Worm (Caenorhabditis elegans) whole organism, mixed stage, embryonic: Measurements from ENCODE around the gene vab-8.

Experiments used
- elt-1 ChIP-seq: sonication (generic microtip); optimal IDR thresholded peaks from 2 replicates; lab custom pipeline; 2017; ENCODE audit warnings: missing genetic modification characterization, mild to moderate bottlenecking, missing compliant biosample characterization, antibody characterized with exemption, moderate library complexity, borderline replicate concordance; ENCODE audit not compliant: insufficient read depth
- pha-4 ChIP-seq: fragments of 150-350 bp; optimal IDR thresholded peaks from 2 replicates; lab custom pipeline; 2018; ENCODE audit warnings: missing biosample characterization, missing genetic modification reagents, missing genetic modification characterization
- unc-39 ChIP-seq: fragments of 150-350 bp; optimal IDR thresholded peaks from 2 replicates; lab custom pipeline; 2014; ENCODE audit warnings: missing biosample characterization, missing genetic modification characterization

DNA sequence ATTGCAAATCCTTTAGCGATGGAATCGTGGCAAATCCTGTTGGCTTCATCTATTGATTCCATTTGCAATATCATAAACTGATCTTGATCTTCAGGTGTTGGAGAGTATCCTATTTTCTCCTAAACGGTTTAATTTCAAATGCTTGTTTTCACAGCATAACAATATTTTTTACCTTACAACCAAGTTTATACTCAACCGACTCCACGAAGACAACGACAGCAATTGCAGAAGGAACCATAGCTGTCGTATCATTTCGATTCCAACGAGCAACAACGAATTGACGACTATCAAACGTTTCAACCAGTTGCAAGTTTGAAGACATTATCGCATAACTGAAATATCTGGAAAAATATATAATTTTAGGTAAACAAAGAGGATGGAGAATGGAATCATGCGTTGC, 29.3 kb upstream of the vab-8 start, which contains the start of gene usip-1:
- TF ChIP-seq pha-4 (tag; lab: Kevin White, UChicago) (no peak), elt-1 (tag; lab: Kevin White, UChicago) (no peak), unc-39 (no peak)
